5 fruit fly cellular contexts compared by ENCODE assay signal in the genomic region with DNA sequence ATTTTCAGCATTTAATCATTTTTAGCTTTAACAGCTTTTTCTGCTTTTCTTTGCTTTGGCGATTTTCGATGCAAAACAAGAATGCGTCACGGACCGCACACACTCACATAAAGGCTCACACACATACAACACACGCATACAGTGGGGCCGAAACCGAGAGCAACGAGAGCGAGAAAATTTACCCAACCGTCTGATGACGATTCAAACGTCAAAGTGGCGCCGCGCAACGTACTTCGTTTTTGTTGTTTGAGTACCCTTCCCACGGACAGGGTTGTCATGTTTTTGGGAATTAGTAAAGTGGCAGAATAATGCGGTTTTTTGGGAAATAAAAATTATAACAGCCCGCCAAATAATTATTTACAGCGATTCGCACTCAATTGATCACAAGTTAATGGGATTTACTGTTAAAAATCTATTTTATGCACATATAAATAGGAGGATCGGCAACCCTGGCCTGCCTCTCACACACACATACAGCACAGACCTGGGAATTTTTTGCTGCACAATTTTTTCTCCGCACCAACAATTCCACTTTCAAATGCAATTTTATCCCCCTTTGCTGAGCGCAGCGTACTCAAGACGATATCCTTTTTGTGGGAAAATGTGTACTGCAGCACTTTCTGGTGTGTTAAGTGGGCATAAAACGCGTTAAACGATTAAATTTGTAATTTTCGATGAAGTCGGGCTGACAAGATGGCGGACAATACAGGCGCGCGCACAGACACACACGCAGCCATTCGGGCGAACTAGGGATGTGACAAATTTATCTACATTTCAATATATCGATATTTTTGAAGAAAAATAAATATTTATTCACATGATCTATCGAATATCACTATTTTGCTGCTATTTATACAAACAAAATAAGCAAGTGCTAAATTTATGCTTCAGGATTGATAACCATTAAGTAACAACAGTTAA.
TF ChIP-seq lines count a peak whose summit lies in the region.

No protein-coding gene starts in this region.

- TF ChIP-seq CTCF in whole organism, embryonic (GFP tag; optimal IDR thresholded peaks at IDR 0.05; lab: Kevin White, UChicago): peak; percentile 69

TF ChIP-seq in whole organism, adult, 20 proteins besides CTCF, POLR2A, EP300 and RAD21 (continues in another document):
- TF ChIP-seq CG14711 (tag; optimal IDR thresholded peaks at IDR 0.05; lab: Kevin White, UChicago) (peak; percentile 100), CG1620 (GFP tag; optimal IDR thresholded peaks at IDR 0.05; lab: Kevin White, UChicago) (peak; percentile 93), Hr96 (GFP tag; optimal IDR thresholded peaks at IDR 0.05; lab: Kevin White, UChicago) (peak; percentile 94), CG5204 (GFP tag; optimal IDR thresholded peaks at IDR 0.05; lab: Kevin White, UChicago) (peak; percentile 92), bab1 (GFP tag; optimal IDR thresholded peaks at IDR 0.05; lab: Kevin White, UChicago) (peak; percentile 92), cic (GFP tag; optimal IDR thresholded peaks at IDR 0.05; lab: Kevin White, UChicago) (peak; percentile 83), tj (GFP tag; optimal IDR thresholded peaks at IDR 0.05; lab: Kevin White, UChicago) (no peak), kay (GFP tag; lab: Kevin White, UChicago; ENCODE audit: borderline replicate concordance) (peak; percentile 99), toe (GFP tag; optimal IDR thresholded peaks at IDR 0.05; lab: Kevin White, UChicago) (peak; percentile 95), CG7101 (tag; optimal IDR thresholded peaks at IDR 0.05; lab: Kevin White, UChicago) (peak; percentile 95), pad (GFP tag; optimal IDR thresholded peaks at IDR 0.05; lab: Kevin White, UChicago) (peak; percentile 82), CG33017 (tag; optimal IDR thresholded peaks at IDR 0.05; lab: Kevin White, UChicago) (peak; percentile 96), CG12768 (GFP tag; optimal IDR thresholded peaks at IDR 0.05; lab: Kevin White, UChicago) (peak; percentile 98), CG11617 (GFP tag; optimal IDR thresholded peaks at IDR 0.05; lab: Kevin White, UChicago) (peak; percentile 94), cnc (optimal IDR thresholded peaks at IDR 0.05; lab: Kevin White, UChicago) (no peak)

TF ChIP-seq in whole organism, embryonic, 481 proteins besides CTCF, POLR2A, EP300 and RAD21 (continues in another document):
- TF ChIP-seq CG16813 (GFP tag; IDR thresholded peaks at IDR 0.05; lab: Robert Waterston, UW; ENCODE audit: partially characterized antibody): peak; percentile 55
- peak; percentile 92 for TF ChIP-seq cg (GFP tag; optimal IDR thresholded peaks at IDR 0.05; lab: Kevin White, UChicago)
- TF ChIP-seq Kr (GFP tag; optimal IDR thresholded peaks at IDR 0.05; lab: Kevin White, UChicago): peak; percentile 62
- peak; percentile 52 for TF ChIP-seq emc (GFP tag; optimal IDR thresholded peaks at IDR 0.05; lab: Kevin White, UChicago)
- peak; percentile 27; the same call in 1 of the 2 replicates for TF ChIP-seq CG2129 (GFP tag; IDR thresholded peaks at IDR 0.05; lab: Robert Waterston, UW; ENCODE audit: partially characterized antibody)
- TF ChIP-seq CG15073 (GFP tag; optimal IDR thresholded peaks at IDR 0.05; lab: Kevin White, UChicago): no peak
- TF ChIP-seq gem (tag; optimal IDR thresholded peaks at IDR 0.05; lab: Kevin White, UChicago): peak; percentile 96
- no peak for TF ChIP-seq Tbp (GFP tag; optimal IDR thresholded peaks at IDR 0.05; lab: Kevin White, UChicago)
- TF ChIP-seq CG11247 (GFP tag; IDR thresholded peaks at IDR 0.05; lab: Robert Waterston, UW): peak; percentile 85
- TF ChIP-seq unc-4 (GFP tag; IDR thresholded peaks at IDR 0.05; lab: Robert Waterston, UW; ENCODE audit: partially characterized antibody): peak; percentile 66
- peak; percentile 92 for TF ChIP-seq Camta (GFP tag; optimal IDR thresholded peaks at IDR 0.05; lab: Kevin White, UChicago)
- TF ChIP-seq bsh (GFP tag; optimal IDR thresholded peaks at IDR 0.05; lab: Kevin White, UChicago): peak; percentile 74 to 95
- no peak for TF ChIP-seq CG14860 (GFP tag; IDR thresholded peaks at IDR 0.05; lab: Robert Waterston, UW; ENCODE audit: partially characterized antibody)
- TF ChIP-seq HmgD (GFP tag; optimal IDR thresholded peaks at IDR 0.05; lab: Kevin White, UChicago): peak; percentile 87
- TF ChIP-seq mirr (GFP tag; optimal IDR thresholded peaks at IDR 0.05; lab: Kevin White, UChicago): peak; percentile 93

TF ChIP-seq in whole organism, prepupa, 60 proteins besides CTCF, POLR2A, EP300 and RAD21 (continues in another document):
- peak; percentile 86 for TF ChIP-seq CG11762 (GFP tag; optimal IDR thresholded peaks at IDR 0.05; lab: Kevin White, UChicago; ENCODE audit: insufficient read depth)
- TF ChIP-seq Hr39 (GFP tag; optimal IDR thresholded peaks at IDR 0.05; lab: Kevin White, UChicago): peak; percentile 94
- TF ChIP-seq lz (GFP tag; optimal IDR thresholded peaks at IDR 0.05; lab: Kevin White, UChicago): peak; percentile 94
- TF ChIP-seq CG1621 (tag; optimal IDR thresholded peaks at IDR 0.05; lab: Kevin White, UChicago): peak; percentile 92
- peak; percentile 90 for TF ChIP-seq dsx (GFP tag; optimal IDR thresholded peaks at IDR 0.05; lab: Kevin White, UChicago; ENCODE audit: poor library complexity, severe bottlenecking)
- TF ChIP-seq OdsH (GFP tag; optimal IDR thresholded peaks at IDR 0.05; lab: Kevin White, UChicago): peak; percentile 92
- peak; percentile 95 for TF ChIP-seq CG31627 (GFP tag; optimal IDR thresholded peaks at IDR 0.05; lab: Kevin White, UChicago)
- peak; percentile 91 for TF ChIP-seq Ets96B (tag; optimal IDR thresholded peaks at IDR 0.05; lab: Kevin White, UChicago)
- TF ChIP-seq CG16779 (tag; optimal IDR thresholded peaks at IDR 0.05; lab: Kevin White, UChicago): peak; percentile 89
- peak; percentile 93 for TF ChIP-seq acj6 (GFP tag; optimal IDR thresholded peaks at IDR 0.05; lab: Kevin White, UChicago)
- TF ChIP-seq fd59A (GFP tag; optimal IDR thresholded peaks at IDR 0.05; lab: Kevin White, UChicago): peak; percentile 90
- TF ChIP-seq CG3919 (GFP tag; optimal IDR thresholded peaks at IDR 0.05; lab: Kevin White, UChicago): peak; percentile 95
- TF ChIP-seq CG34406 (GFP tag; optimal IDR thresholded peaks at IDR 0.05; lab: Kevin White, UChicago): peak; percentile 94
- TF ChIP-seq CG4318 (GFP tag; optimal IDR thresholded peaks at IDR 0.05; lab: Kevin White, UChicago): peak; percentile 79
- peak; percentile 79 for TF ChIP-seq Lpt (GFP tag; optimal IDR thresholded peaks at IDR 0.05; lab: Kevin White, UChicago)
- peak; percentile 92 for TF ChIP-seq cyc (GFP tag; optimal IDR thresholded peaks at IDR 0.05; lab: Kevin White, UChicago)

TF ChIP-seq in whole organism, pupa, 21 proteins besides CTCF, POLR2A, EP300 and RAD21 (continues in another document):
- peak; percentile 93 for TF ChIP-seq Ets98B (GFP tag; IDR thresholded peaks at IDR 0.05; lab: Robert Waterston, UW)
- TF ChIP-seq CG34367 (tag; optimal IDR thresholded peaks at IDR 0.05; lab: Kevin White, UChicago): peak; percentile 89
- TF ChIP-seq rn (GFP tag; IDR thresholded peaks at IDR 0.05; lab: Robert Waterston, UW): peak; percentile 49
- peak; percentile 95 for TF ChIP-seq CG4496 (GFP tag; IDR thresholded peaks at IDR 0.05; lab: Robert Waterston, UW)
- peak; percentile 83 for TF ChIP-seq gl (tag; optimal IDR thresholded peaks at IDR 0.05; lab: Kevin White, UChicago)
- TF ChIP-seq Snoo (tag; optimal IDR thresholded peaks at IDR 0.05; lab: Kevin White, UChicago): peak; percentile 92
- peak; percentile 28 for TF ChIP-seq D1 (tag; optimal IDR thresholded peaks at IDR 0.05; lab: Kevin White, UChicago)
- peak; percentile 81 for TF ChIP-seq CG9948 (tag; optimal IDR thresholded peaks at IDR 0.05; lab: Kevin White, UChicago)
- peak; percentile 84 for TF ChIP-seq CG12605 (GFP tag; IDR thresholded peaks at IDR 0.05; lab: Robert Waterston, UW)
- TF ChIP-seq CG8301 (tag; optimal IDR thresholded peaks at IDR 0.05; lab: Kevin White, UChicago): peak; percentile 92
- TF ChIP-seq CG32121 (GFP tag; IDR thresholded peaks at IDR 0.05; lab: Robert Waterston, UW): peak; percentile 93
- TF ChIP-seq Pif1B (GFP tag; optimal IDR thresholded peaks at IDR 0.05; lab: Kevin White, UChicago): peak; percentile 83
- TF ChIP-seq fd96Ca (GFP tag; IDR thresholded peaks at IDR 0.05; lab: Robert Waterston, UW): peak; percentile 95
- TF ChIP-seq Pif1A (GFP tag; optimal IDR thresholded peaks at IDR 0.05; lab: Kevin White, UChicago): peak; percentile 94
- peak; percentile 92 for TF ChIP-seq CG15710 (tag; optimal IDR thresholded peaks at IDR 0.05; lab: Kevin White, UChicago)
- TF ChIP-seq EcR (GFP tag; optimal IDR thresholded peaks at IDR 0.05; lab: Kevin White, UChicago): peak; percentile 53
- peak; percentile 88 for TF ChIP-seq CG17806 (tag; optimal IDR thresholded peaks at IDR 0.05; lab: Kevin White, UChicago)
- peak; percentile 68 for TF ChIP-seq CG10348 (GFP tag; IDR thresholded peaks at IDR 0.05; lab: Robert Waterston, UW)

TF ChIP-seq in whole organism, wandering third instar larva, 38 proteins besides CTCF, POLR2A, EP300 and RAD21 (continues in another document):
- TF ChIP-seq Rel (GFP tag; optimal IDR thresholded peaks at IDR 0.05; lab: Kevin White, UChicago) (peak; percentile 55), Rel (tag; optimal IDR thresholded peaks at IDR 0.05; lab: Kevin White, UChicago) (peak; percentile 94), sage (GFP tag; optimal IDR thresholded peaks at IDR 0.05; lab: Kevin White, UChicago) (peak; percentile 85), psq (GFP tag; optimal IDR thresholded peaks at IDR 0.05; lab: Kevin White, UChicago) (peak; percentile 94), Abd-B (GFP tag; optimal IDR thresholded peaks at IDR 0.05; lab: Kevin White, UChicago) (no peak), foxo (GFP tag; optimal IDR thresholded peaks at IDR 0.05; lab: Kevin White, UChicago) (peak; percentile 81 to 97), tai (GFP tag; optimal IDR thresholded peaks at IDR 0.05; lab: Kevin White, UChicago) (no peak), Dfd (GFP tag; optimal IDR thresholded peaks at IDR 0.05; lab: Kevin White, UChicago) (no peak), brk (GFP tag; optimal IDR thresholded peaks at IDR 0.05; lab: Kevin White, UChicago) (peak; percentile 89), Sp1 (GFP tag; optimal IDR thresholded peaks at IDR 0.05; lab: Kevin White, UChicago) (peak; percentile 96), OdsH (GFP tag; optimal IDR thresholded peaks at IDR 0.05; lab: Kevin White, UChicago) (peak; percentile 96), GATAd (GFP tag; optimal IDR thresholded peaks at IDR 0.05; lab: Kevin White, UChicago) (peak; percentile 57), CG32264 (GFP tag; optimal IDR thresholded peaks at IDR 0.05; lab: Kevin White, UChicago) (peak; percentile 93), Vsx2 (GFP tag; optimal IDR thresholded peaks at IDR 0.05; lab: Kevin White, UChicago; ENCODE audit: partially characterized antibody) (no peak), CG9705 (GFP tag; optimal IDR thresholded peaks at IDR 0.05; lab: Kevin White, UChicago) (peak; percentile 95), Myc (optimal IDR thresholded peaks at IDR 0.05; lab: Kevin White, UChicago) (no peak), CrebA (GFP tag; optimal IDR thresholded peaks at IDR 0.05; lab: Kevin White, UChicago; ENCODE audit: borderline replicate concordance) (no peak), h (GFP tag; optimal IDR thresholded peaks at IDR 0.05; lab: Kevin White, UChicago) (peak; percentile 97), Mio (GFP tag; optimal IDR thresholded peaks at IDR 0.05; lab: Kevin White, UChicago) (peak; percentile 66)
